Worm (Caenorhabditis elegans) whole organism, midembryonic: ENCODE results near the gene W01C9.2.

Source experiments
- T22C8.4 ChIP-seq: fragments of 200-800 bp; sonication (Bioruptor generic); IDR thresholded peaks from 2 replicates; pipeline ENCODE4 v1.3.6; 2022; ENCODE audit warnings: missing genetic modification characterization, missing compliant biosample characterization
- cog-1 ChIP-seq: sonication (generic microtip); optimal IDR thresholded peaks from 2 replicates; lab custom pipeline; 2016; ENCODE audit warnings: missing genetic modification characterization, missing compliant biosample characterization
- flt-1 ChIP-seq: fragments of 200-800 bp; sonication (Bioruptor generic); IDR thresholded peaks from 2 replicates; pipeline ENCODE4 v1.3.6; 2022; ENCODE audit warnings: missing genetic modification characterization, missing compliant biosample characterization
- klf-2 ChIP-seq: fragments of 200-800 bp; sonication (Bioruptor generic); conservative IDR thresholded peaks from 2 replicates; pipeline ENCODE4 v1.3.6; 2022; ENCODE audit warnings: missing genetic modification reagents, missing genetic modification characterization, missing compliant biosample characterization
- med-1 ChIP-seq: sonication (generic microtip); optimal IDR thresholded peaks from 2 replicates; lab custom pipeline; 2017; ENCODE audit warnings: missing genetic modification characterization, mild to moderate bottlenecking, missing compliant biosample characterization, antibody characterized with exemption, missing genetic modification reagents; ENCODE audit not compliant: insufficient read depth
- ref-1 ChIP-seq: fragments of 200-800 bp; sonication (Bioruptor generic); conservative IDR thresholded peaks from 2 replicates; pipeline ENCODE4 v1.3.6; 2022; ENCODE audit warnings: missing genetic modification reagents, missing genetic modification characterization, missing compliant biosample characterization
- tab-1 ChIP-seq: fragments of 200-800 bp; sonication (Bioruptor generic); IDR thresholded peaks from 2 replicates; pipeline ENCODE4 v1.3.6; 2022; ENCODE audit warnings: missing genetic modification characterization, missing compliant biosample characterization
- ztf-23 ChIP-seq: fragments of 200-800 bp; sonication (Bioruptor generic); IDR thresholded peaks from 2 replicates; pipeline ENCODE4 v1.3.6; 2022; ENCODE audit warnings: missing genetic modification reagents, missing genetic modification characterization, missing compliant biosample characterization
- ztf-29 ChIP-seq: fragments of 200-800 bp; sonication (Bioruptor generic); IDR thresholded peaks from 2 replicates; pipeline ENCODE4 v1.3.6; 2022; ENCODE audit warnings: missing genetic modification reagents, missing genetic modification characterization, missing compliant biosample characterization

- TF ChIP-seq ref-1 (GFP tag; lab: Robert Waterston, UW) (no peak), flt-1 (GFP tag; lab: Robert Waterston, UW) (no peak), med-1 (GFP tag; lab: Kevin White, UChicago) (no peak), T22C8.4 (GFP tag; lab: Robert Waterston, UW) (no peak), ztf-29 (GFP tag; lab: Robert Waterston, UW) (no peak), ztf-23 (GFP tag; lab: Robert Waterston, UW) (no peak), klf-2 (GFP tag; lab: Robert Waterston, UW) (no peak), tab-1 (GFP tag; lab: Robert Waterston, UW) (no peak), cog-1 (tag; lab: Kevin White, UChicago) (no peak)
Observed at ce11 chrII:8577509-8578099, 41.4 kb downstream of the W01C9.2 start, which contains the start of gene F54C9.9.
